Fruit fly (Drosophila melanogaster) whole organism, embryonic: ENCODE measurements around the gene CG3984.

ENCODE experiments used
- CG10321 ChIP-seq: fragments of 200-800 bp; sonication (Bioruptor generic); IDR thresholded peaks from 2 replicates; pipeline ENCODE4 v1.3.6; 2022; ENCODE audit warnings: missing biosample characterization, missing genetic modification characterization
- CG14441 ChIP-seq: fragments of 200-800 bp; sonication (Bioruptor generic); IDR thresholded peaks from 2 replicates; pipeline ENCODE4 v1.3.6; 2022; ENCODE audit warnings: missing biosample characterization, missing genetic modification characterization
- CG14667 ChIP-seq: fragments of 200-800 bp; sonication (Bioruptor generic); IDR thresholded peaks from 2 replicates; pipeline ENCODE4 v1.3.6; 2022; ENCODE audit warnings: missing biosample characterization, missing genetic modification characterization
- CG15269 ChIP-seq: fragments of 200-800 bp; sonication (Bioruptor generic); optimal IDR thresholded peaks from 2 replicates; lab custom pipeline; 2018; ENCODE audit warnings: missing biosample characterization, mild to moderate bottlenecking, missing genetic modification characterization, moderate library complexity
- CG17361 ChIP-seq: fragments of 200-800 bp; sonication (Bioruptor generic); IDR thresholded peaks from 3 replicates; pipeline ENCODE4 v1.3.6; 2022; ENCODE audit warnings: missing biosample characterization, missing genetic modification characterization
- CG18262 ChIP-seq: fragments of 200-800 bp; optimal IDR thresholded peaks from 3 replicates; lab custom pipeline; 2019; ENCODE audit warnings: missing biosample characterization, mild to moderate bottlenecking, missing genetic modification characterization, moderate library complexity
- CG2678 ChIP-seq: fragments of 200-800 bp; sonication (Bioruptor generic); optimal IDR thresholded peaks from 3 replicates; lab custom pipeline; 2019; ENCODE audit warnings: missing biosample characterization, mild to moderate bottlenecking, missing genetic modification characterization, moderate library complexity
- CG30403 ChIP-seq: fragments of 200-800 bp; sonication (Bioruptor generic); optimal IDR thresholded peaks from 3 replicates; lab custom pipeline; 2016; ENCODE audit warnings: missing biosample characterization, missing genetic modification characterization
- CG3065 ChIP-seq: fragments of 200-800 bp; sonication (Bioruptor generic); optimal IDR thresholded peaks from 2 replicates; lab custom pipeline; 2016; ENCODE audit warnings: missing biosample characterization, missing genetic modification characterization
- CG3163 ChIP-seq: fragments of 200-800 bp; sonication (Bioruptor generic); optimal IDR thresholded peaks from 3 replicates; lab custom pipeline; 2016; ENCODE audit warnings: missing biosample characterization, missing genetic modification characterization
- CG5180 ChIP-seq: fragments of 200-800 bp; sonication (Bioruptor generic); optimal IDR thresholded peaks from 3 replicates; lab custom pipeline; 2017; ENCODE audit warnings: missing biosample characterization, missing genetic modification characterization, mild to moderate bottlenecking, moderate library complexity, missing genetic modification reagents
- CG7928 ChIP-seq: fragments of 200-800 bp; sonication (Bioruptor generic); optimal IDR thresholded peaks from 2 replicates; lab custom pipeline; 2017; ENCODE audit warnings: missing biosample characterization, mild to moderate bottlenecking, missing genetic modification characterization
- CG7987 ChIP-seq: fragments of 200-800 bp; sonication (Bioruptor generic); optimal IDR thresholded peaks from 2 replicates; lab custom pipeline; 2018; ENCODE audit warnings: missing biosample characterization, mild to moderate bottlenecking, missing genetic modification characterization, moderate library complexity
- CG8388 ChIP-seq: fragments of 200-800 bp; sonication (Bioruptor generic); optimal IDR thresholded peaks from 2 replicates; lab custom pipeline; 2019; ENCODE audit warnings: missing biosample characterization, mild to moderate bottlenecking, missing genetic modification characterization, moderate library complexity
- CHES-1-like ChIP-seq: fragments of 200-800 bp; sonication (Bioruptor generic); optimal IDR thresholded peaks from 2 replicates; lab custom pipeline; 2016; ENCODE audit warnings: missing biosample characterization, missing genetic modification characterization
- Camta ChIP-seq: fragments of 200-800 bp; sonication (Bioruptor generic); optimal IDR thresholded peaks from 2 replicates; lab custom pipeline; 2016; ENCODE audit warnings: missing biosample characterization, missing genetic modification characterization
- D ChIP-seq, 2 experiments: fragments of 200-800 bp in 1 of 2; fragments of >200 bp in 1 of 2; sonication (Bioruptor generic) in 1 of 2; optimal IDR thresholded peaks; 2 replicates in 1 of 2; 3 replicates in 1 of 2; lab custom pipeline; 2017; ENCODE audit warnings: mild to moderate bottlenecking in 1 of 2, missing biosample characterization in 1 of 2, missing genetic modification characterization in 1 of 2, missing genetic modification reagents in 1 of 2
- Dip3 ChIP-seq: fragments of 200-800 bp; sonication (Bioruptor generic); optimal IDR thresholded peaks from 3 replicates; lab custom pipeline; 2016; ENCODE audit warnings: missing biosample characterization, missing genetic modification characterization
- E2f1 ChIP-seq: fragments of 200-800 bp; sonication (Bioruptor generic); IDR thresholded peaks from 2 replicates; pipeline ENCODE4 v1.3.6; 2022; ENCODE audit warnings: missing biosample characterization, missing genetic modification characterization
- HHEX ChIP-seq: fragments of 200-800 bp; sonication (Bioruptor generic); optimal IDR thresholded peaks from 3 replicates; lab custom pipeline; 2017; ENCODE audit warnings: missing biosample characterization, mild to moderate bottlenecking, missing genetic modification characterization, missing genetic modification reagents
- Hmr ChIP-seq: fragments of 200-800 bp; sonication (Bioruptor generic); optimal IDR thresholded peaks from 3 replicates; lab custom pipeline; 2017; ENCODE audit warnings: mild to moderate bottlenecking, missing biosample characterization, missing genetic modification reagents, missing genetic modification characterization
- Med ChIP-seq: fragments of 200-800 bp; sonication (Bioruptor generic); peaks from one replicate; lab custom pipeline; 2016; ENCODE audit warnings: missing biosample characterization, missing genetic modification characterization, mild to moderate bottlenecking, inconsistent platforms, moderate library complexity
- NC2β ChIP-seq: fragments of 200-800 bp; sonication (Bioruptor generic); optimal IDR thresholded peaks from 2 replicates; lab custom pipeline; 2016; ENCODE audit warnings: missing biosample characterization, missing genetic modification characterization
- Oaz ChIP-seq: fragments of 200-800 bp; sonication (Bioruptor generic); IDR thresholded peaks from 2 replicates; pipeline ENCODE4 v1.3.6; 2022; ENCODE audit warnings: missing biosample characterization, missing genetic modification characterization
- Rx ChIP-seq: fragments of 200-800 bp; sonication (Bioruptor generic); IDR thresholded peaks from 2 replicates; pipeline ENCODE4 v1.3.6; 2022; ENCODE audit warnings: missing biosample characterization, missing genetic modification characterization
- Stat92E ChIP-seq, 3 experiments: fragments of >200 bp in 2 of 3; fragments of 200-800 bp in 1 of 3; sonication (Bioruptor generic) in 1 of 3; optimal IDR thresholded peaks; 2 replicates each; lab custom pipeline; 2017 to 2019; ENCODE audit warnings: missing biosample characterization in 3 of 3, missing genetic modification characterization in 3 of 3, mild to moderate bottlenecking in 1 of 3, moderate library complexity in 1 of 3
- ase ChIP-seq: fragments of 200-800 bp; sonication (Bioruptor generic); IDR thresholded peaks from 3 replicates; pipeline ENCODE4 v1.3.6; 2022; ENCODE audit warnings: missing biosample characterization, missing genetic modification characterization
- bowl ChIP-seq: fragments of 200-800 bp; sonication (Bioruptor generic); IDR thresholded peaks from 2 replicates; pipeline ENCODE4 v1.3.6; 2022; ENCODE audit warnings: missing biosample characterization, missing genetic modification characterization
- cas ChIP-seq: fragments of 200-800 bp; sonication (Bioruptor generic); IDR thresholded peaks from 2 replicates; pipeline ENCODE4 v1.3.6; 2022; ENCODE audit warnings: missing biosample characterization, missing genetic modification characterization
- croc ChIP-seq: fragments of 200-800 bp; sonication (Bioruptor generic); conservative IDR thresholded peaks from 3 replicates; pipeline ENCODE4 v1.3.6; 2022; ENCODE audit warnings: missing biosample characterization, missing genetic modification characterization
- cwo ChIP-seq: fragments of 200-800 bp; sonication (Bioruptor generic); optimal IDR thresholded peaks from 3 replicates; lab custom pipeline; 2017; ENCODE audit warnings: missing biosample characterization, missing genetic modification characterization, mild to moderate bottlenecking, moderate library complexity, missing genetic modification reagents
- danr ChIP-seq: fragments of 200-800 bp; sonication (Bioruptor generic); IDR thresholded peaks from 2 replicates; pipeline ENCODE4 v1.3.6; 2022; ENCODE audit warnings: missing biosample characterization, missing genetic modification characterization
- dpn ChIP-seq, 2 experiments: fragments of 200-800 bp; sonication (Bioruptor generic); optimal IDR thresholded peaks; 3 replicates each; lab custom pipeline; 2016; ENCODE audit warnings: missing biosample characterization in 2 of 2, missing genetic modification characterization in 2 of 2
- en ChIP-seq: fragments of 200-800 bp; sonication (Bioruptor generic); optimal IDR thresholded peaks from 2 replicates; lab custom pipeline; 2016; ENCODE audit warnings: missing biosample characterization, missing genetic modification characterization
- gcm2 ChIP-seq: fragments of 200-800 bp; sonication (Bioruptor generic); optimal IDR thresholded peaks from 2 replicates; lab custom pipeline; 2016; ENCODE audit warnings: missing biosample characterization, missing genetic modification characterization
- hb ChIP-seq: fragments of 200-800 bp; sonication (Bioruptor generic); IDR thresholded peaks from 3 replicates; pipeline ENCODE4 v1.3.6; 2022; ENCODE audit warnings: missing biosample characterization, missing genetic modification characterization; ENCODE audit not compliant: partially characterized antibody
- her ChIP-seq: fragments of 200-800 bp; sonication (Bioruptor generic); optimal IDR thresholded peaks from 2 replicates; lab custom pipeline; 2016; ENCODE audit warnings: missing biosample characterization, missing genetic modification characterization
- ken ChIP-seq: fragments of 200-800 bp; sonication (Bioruptor generic); IDR thresholded peaks from 3 replicates; pipeline ENCODE4 v1.3.6; 2022; ENCODE audit warnings: missing biosample characterization, missing genetic modification characterization
- knrl ChIP-seq: fragments of 200-800 bp; sonication (Bioruptor generic); IDR thresholded peaks from 3 replicates; pipeline ENCODE4 v1.3.6; 2022; ENCODE audit warnings: missing biosample characterization, missing genetic modification characterization; ENCODE audit not compliant: partially characterized antibody
- mam ChIP-seq: fragments of 200-800 bp; sonication (Bioruptor generic); optimal IDR thresholded peaks from 3 replicates; lab custom pipeline; 2016; ENCODE audit warnings: missing biosample characterization, missing genetic modification characterization
- nerfin-1 ChIP-seq: fragments of 200-800 bp; sonication (Bioruptor generic); optimal IDR thresholded peaks from 3 replicates; lab custom pipeline; 2019; ENCODE audit warnings: missing biosample characterization, mild to moderate bottlenecking, missing genetic modification characterization, moderate library complexity
- p53 ChIP-seq: fragments of 200-800 bp; sonication (Bioruptor generic); optimal IDR thresholded peaks from 2 replicates; lab custom pipeline; 2016; ENCODE audit warnings: missing biosample characterization, missing genetic modification characterization
- phol ChIP-seq: fragments of 200-800 bp; sonication (Bioruptor generic); optimal IDR thresholded peaks from 3 replicates; lab custom pipeline; 2018; ENCODE audit warnings: missing biosample characterization, mild to moderate bottlenecking, missing genetic modification characterization, moderate library complexity
- repo ChIP-seq: fragments of 200-800 bp; sonication (Bioruptor generic); optimal IDR thresholded peaks from 2 replicates; lab custom pipeline; 2016; ENCODE audit warnings: missing biosample characterization, missing genetic modification characterization
- ro ChIP-seq: fragments of 200-800 bp; sonication (Bioruptor generic); IDR thresholded peaks from 2 replicates; pipeline ENCODE4 v1.3.6; 2022; ENCODE audit warnings: missing biosample characterization, missing genetic modification characterization
- sens ChIP-seq: fragments of 200-800 bp; sonication (Bioruptor generic); peaks from one replicate; lab custom pipeline; 2016; ENCODE audit warnings: missing biosample characterization, missing genetic modification characterization
- sima ChIP-seq: fragments of 200-800 bp; sonication (Bioruptor generic); optimal IDR thresholded peaks from 2 replicates; lab custom pipeline; 2016; ENCODE audit warnings: missing biosample characterization, missing genetic modification characterization
- slbo ChIP-seq: fragments of 200-800 bp; sonication (Bioruptor generic); IDR thresholded peaks from 2 replicates; pipeline ENCODE4 v1.3.6; 2022; ENCODE audit warnings: missing biosample characterization, missing genetic modification characterization
- sna ChIP-seq: fragments of 200-800 bp; sonication (Bioruptor generic); IDR thresholded peaks from 2 replicates; pipeline ENCODE4 v1.3.6; 2022; ENCODE audit warnings: missing biosample characterization, missing genetic modification characterization; ENCODE audit not compliant: partially characterized antibody
- tup ChIP-seq: fragments of 200-800 bp; sonication (Bioruptor generic); optimal IDR thresholded peaks from 2 replicates; lab custom pipeline; 2016; ENCODE audit warnings: missing biosample characterization, mild to moderate bottlenecking, missing genetic modification characterization, moderate library complexity
- zf30C ChIP-seq: fragments of 200-800 bp; sonication (Bioruptor generic); optimal IDR thresholded peaks from 3 replicates; lab custom pipeline; 2018; ENCODE audit warnings: missing biosample characterization, mild to moderate bottlenecking, missing genetic modification characterization

CG3984 gene

dm6 chr3R:15092351-15092750 is 44.6 kb upstream of the CG3984 start (continued):
- no peak for TF ChIP-seq CG5180
- no peak for TF ChIP-seq Rx (GFP tag; lab: Robert Waterston, UW)
- TF ChIP-seq dpn (GFP tag; optimal IDR thresholded peaks at IDR 0.05; lab: Kevin White, UChicago), result peak in 1 of 2 experiments; percentile 2
- TF ChIP-seq gcm2 (GFP tag; lab: Kevin White, UChicago), result no peak
- no peak for TF ChIP-seq ase
- TF ChIP-seq CG18262, result peak; percentile 54
- TF ChIP-seq sima (GFP tag; lab: Kevin White, UChicago), result no peak
- TF ChIP-seq croc (GFP tag; lab: Robert Waterston, UW), result no peak
- no peak for TF ChIP-seq CG15269 (tag; lab: Kevin White, UChicago)
- no peak for TF ChIP-seq HHEX (GFP tag; lab: Kevin White, UChicago)
- no peak for TF ChIP-seq CG10321 (GFP tag; lab: Robert Waterston, UW)
- no peak for TF ChIP-seq Oaz (GFP tag; lab: Robert Waterston, UW)
- peak; percentile 3 for TF ChIP-seq CG8388 (GFP tag; lab: Kevin White, UChicago)
- TF ChIP-seq sens (GFP tag; lab: Kevin White, UChicago), result peak; percentile 86
- no peak for TF ChIP-seq hb
- TF ChIP-seq NC2β (GFP tag; lab: Kevin White, UChicago), result no peak
- TF ChIP-seq E2f1 (GFP tag; lab: Robert Waterston, UW), result no peak
- no peak for TF ChIP-seq D (optimal IDR thresholded peaks at IDR 0.05; lab: Kevin White, UChicago)
- TF ChIP-seq D (GFP tag; optimal IDR thresholded peaks at IDR 0.05; lab: Kevin White, UChicago), result peak; percentile 22
- no peak for TF ChIP-seq cas (GFP tag; lab: Robert Waterston, UW)
- TF ChIP-seq CG3065, result no peak
- TF ChIP-seq mam (GFP tag; lab: Kevin White, UChicago), result no peak
- peak; percentile 3 for TF ChIP-seq Med
- TF ChIP-seq en (GFP tag; lab: Kevin White, UChicago), result no peak
- TF ChIP-seq nerfin-1 (tag; lab: Kevin White, UChicago), result no peak
- TF ChIP-seq sna, result no peak
- TF ChIP-seq her, result no peak
- TF ChIP-seq CG14441 (GFP tag; lab: Robert Waterston, UW), result no peak
- TF ChIP-seq ro (GFP tag; lab: Robert Waterston, UW), result no peak
- peak; percentile 51 for TF ChIP-seq phol
- TF ChIP-seq Stat92E (GFP tag; optimal IDR thresholded peaks at IDR 0.05; lab: Kevin White, UChicago), result no peak
- TF ChIP-seq cwo (GFP tag; lab: Kevin White, UChicago), result no peak
- no peak for TF ChIP-seq CG2678 (tag; lab: Kevin White, UChicago)
- no peak for TF ChIP-seq CHES-1-like
- TF ChIP-seq Camta, result no peak
- no peak for TF ChIP-seq CG3163 (GFP tag; lab: Kevin White, UChicago)
- no peak for TF ChIP-seq CG14667 (GFP tag; lab: Robert Waterston, UW)
- TF ChIP-seq ken (GFP tag; lab: Robert Waterston, UW), result no peak
- no peak for TF ChIP-seq danr (GFP tag; lab: Robert Waterston, UW)
- no peak for TF ChIP-seq Dip3 (GFP tag; lab: Kevin White, UChicago)
- no peak for TF ChIP-seq bowl (GFP tag; lab: Robert Waterston, UW)
- no peak for TF ChIP-seq CG7928
- TF ChIP-seq zf30C (GFP tag; lab: Kevin White, UChicago), result peak; percentile 26
- TF ChIP-seq knrl (GFP tag; lab: Robert Waterston, UW), result no peak
- TF ChIP-seq repo (GFP tag; lab: Kevin White, UChicago), result no peak
- TF ChIP-seq CG30403 (GFP tag; lab: Kevin White, UChicago), result no peak
- peak; percentile 10; the same call in 1 of the 2 replicates for TF ChIP-seq slbo (GFP tag; lab: Robert Waterston, UW)
- TF ChIP-seq tup (GFP tag; lab: Kevin White, UChicago), result no peak
- TF ChIP-seq Hmr (GFP tag; lab: Kevin White, UChicago), result no peak
- peak; percentile 36; the same call in 1 of the 3 replicates for TF ChIP-seq CG17361 (GFP tag; lab: Robert Waterston, UW)
- TF ChIP-seq p53, result no peak
- TF ChIP-seq CG7987 (GFP tag; lab: Kevin White, UChicago), result no peak
